Worm (Caenorhabditis elegans) whole organism, L3 larva: ENCODE measurements around the gene acl-13.

Experiments used
- ceh-16 ChIP-seq: sonication (generic microtip); optimal IDR thresholded peaks from 2 replicates; lab custom pipeline; 2017; ENCODE audit warnings: missing biosample characterization, missing genetic modification characterization
- egl-5 ChIP-seq: fragments of 150-350 bp; optimal IDR thresholded peaks from 2 replicates; lab custom pipeline; 2017; ENCODE audit warnings: missing biosample characterization, missing genetic modification reagents, missing genetic modification characterization, inconsistent platforms
- elt-3 ChIP-seq, 3 experiments: fragments of 150-350 bp in 1 of 3; sonication (generic microtip) in 2 of 3; optimal IDR thresholded peaks; 2 replicates in 2 of 3; 4 replicates in 1 of 3; lab custom pipeline; 2014 to 2017; ENCODE audit warnings: missing biosample characterization in 3 of 3, missing genetic modification characterization in 3 of 3
- eor-1 ChIP-seq, 2 experiments: fragments of 150-350 bp; optimal IDR thresholded peaks; 2 replicates each; lab custom pipeline; 2014 to 2018; ENCODE audit warnings: missing biosample characterization in 2 of 2, missing genetic modification characterization in 2 of 2
- nhr-23 ChIP-seq: fragments of 150-350 bp; optimal IDR thresholded peaks from 2 replicates; lab custom pipeline; 2014; ENCODE audit warnings: missing biosample characterization, missing genetic modification reagents, missing genetic modification characterization
- nhr-28 ChIP-seq: fragments of 150-350 bp; optimal IDR thresholded peaks from 2 replicates; lab custom pipeline; 2014; ENCODE audit warnings: missing biosample characterization, missing genetic modification characterization
- sea-2 ChIP-seq: fragments of 150-350 bp; sonication (generic microtip); optimal IDR thresholded peaks from 4 replicates; lab custom pipeline; 2014; ENCODE audit warnings: missing biosample characterization, missing genetic modification reagents, missing genetic modification characterization
- tbx-2 ChIP-seq: sonication (generic microtip); optimal IDR thresholded peaks from 2 replicates; lab custom pipeline; 2016; ENCODE audit warnings: mild to moderate bottlenecking, missing genetic modification characterization, missing compliant biosample characterization
- unc-39 ChIP-seq: sonication (generic microtip); optimal IDR thresholded peaks from 4 replicates; lab custom pipeline; 2017; ENCODE audit warnings: missing biosample characterization, missing genetic modification characterization
- unc-62 ChIP-seq: fragments of 150-350 bp; sonication (generic microtip); optimal IDR thresholded peaks from 4 replicates; lab custom pipeline; 2014; ENCODE audit warnings: missing biosample characterization, missing genetic modification reagents, missing genetic modification characterization

- TF ChIP-seq ceh-16 (tag; lab: Kevin White, UChicago) (no peak), tbx-2 (no peak), eor-1 (tag; optimal IDR thresholded peaks at IDR 0.05; lab: Kevin White, UChicago) (no peak), nhr-28 (tag; lab: Kevin White, UChicago) (no peak), sea-2 (GFP tag; lab: Kevin White, UChicago) (no peak), unc-62 (GFP tag; lab: Kevin White, UChicago) (no peak), nhr-23 (tag; lab: Kevin White, UChicago) (no peak), elt-3 (tag; optimal IDR thresholded peaks at IDR 0.05; lab: Kevin White, UChicago) (no peak), egl-5 (no peak), unc-39 (no peak)
Observed at ce11 chrIV:12408625-12409024, 1.6 kb upstream of the acl-13 start, which contains the start of gene dsb-1.
